Fruit fly (Drosophila melanogaster) whole organism, embryonic: Measurements from ENCODE around the gene shi.

Experiments
- BEAF-32 ChIP-seq: fragments of 200-800 bp; sonication (Bioruptor generic); optimal IDR thresholded peaks from 3 replicates; lab custom pipeline; 2017; ENCODE audit warnings: missing biosample characterization, missing genetic modification characterization, mild to moderate bottlenecking, moderate library complexity, missing genetic modification reagents
- CG1024 ChIP-seq: fragments of 200-800 bp; sonication (Bioruptor generic); IDR thresholded peaks from 2 replicates; pipeline ENCODE4 v1.3.6; 2022; ENCODE audit warnings: missing biosample characterization, missing genetic modification characterization
- CG11560 ChIP-seq: fragments of 200-800 bp; sonication (Bioruptor generic); IDR thresholded peaks from 3 replicates; pipeline ENCODE4 v1.3.6; 2022; ENCODE audit warnings: missing biosample characterization, missing genetic modification characterization
- CG11696 ChIP-seq: fragments of 200-800 bp; sonication (Bioruptor generic); IDR thresholded peaks from 2 replicates; pipeline ENCODE4 v1.3.6; 2022; ENCODE audit warnings: missing biosample characterization, missing genetic modification characterization
- CG2202 ChIP-seq: fragments of 200-800 bp; sonication (Bioruptor generic); optimal IDR thresholded peaks from 2 replicates; lab custom pipeline; 2018; ENCODE audit warnings: missing biosample characterization, mild to moderate bottlenecking, missing genetic modification characterization
- CG31441 ChIP-seq: fragments of 200-800 bp; sonication (Bioruptor generic); IDR thresholded peaks from 2 replicates; pipeline ENCODE4 v1.3.6; 2022; ENCODE audit warnings: missing biosample characterization, missing genetic modification characterization
- CG32767 ChIP-seq: fragments of 200-800 bp; sonication (Bioruptor generic); IDR thresholded peaks from 2 replicates; pipeline ENCODE4 v1.3.6; 2022; ENCODE audit warnings: missing biosample characterization, missing genetic modification characterization
- CG3995 ChIP-seq: fragments of 200-800 bp; sonication (Bioruptor generic); optimal IDR thresholded peaks from 3 replicates; lab custom pipeline; 2016; ENCODE audit warnings: missing biosample characterization, missing genetic modification characterization
- CG43689 ChIP-seq: fragments of 200-800 bp; sonication (Bioruptor generic); IDR thresholded peaks from 2 replicates; pipeline ENCODE4 v1.3.6; 2022; ENCODE audit warnings: missing biosample characterization, missing genetic modification characterization
- CG4424 ChIP-seq: fragments of 200-800 bp; sonication (Bioruptor generic); optimal IDR thresholded peaks from 3 replicates; lab custom pipeline; 2016; ENCODE audit warnings: missing biosample characterization, missing genetic modification characterization
- CG4617 ChIP-seq: fragments of 200-800 bp; sonication (Bioruptor generic); optimal IDR thresholded peaks from 3 replicates; lab custom pipeline; 2016; ENCODE audit warnings: missing biosample characterization, missing genetic modification characterization, borderline replicate concordance
- CG6791 ChIP-seq: fragments of 200-800 bp; sonication (Bioruptor generic); IDR thresholded peaks from 3 replicates; pipeline ENCODE4 v1.3.6; 2022; ENCODE audit warnings: missing biosample characterization, missing genetic modification characterization; ENCODE audit not compliant: partially characterized antibody
- CG6854 ChIP-seq: fragments of 200-800 bp; sonication (Bioruptor generic); optimal IDR thresholded peaks from 3 replicates; lab custom pipeline; 2017; ENCODE audit warnings: missing biosample characterization, mild to moderate bottlenecking, missing genetic modification characterization
- CG7271 ChIP-seq: fragments of 200-800 bp; sonication (Bioruptor generic); optimal IDR thresholded peaks from 2 replicates; lab custom pipeline; 2018; ENCODE audit warnings: missing biosample characterization, mild to moderate bottlenecking, missing genetic modification characterization, moderate library complexity
- CG7357 ChIP-seq: fragments of 200-800 bp; sonication (Bioruptor generic); IDR thresholded peaks from 3 replicates; pipeline ENCODE4 v1.3.6; 2022; ENCODE audit warnings: missing biosample characterization, missing genetic modification characterization
- CG7928 ChIP-seq: fragments of 200-800 bp; sonication (Bioruptor generic); optimal IDR thresholded peaks from 2 replicates; lab custom pipeline; 2017; ENCODE audit warnings: missing biosample characterization, mild to moderate bottlenecking, missing genetic modification characterization
- CG8478 ChIP-seq: fragments of >200 bp; optimal IDR thresholded peaks from 2 replicates; lab custom pipeline; 2018
- Dip2 ChIP-seq: fragments of 200-800 bp; sonication (Bioruptor generic); IDR thresholded peaks from 2 replicates; pipeline ENCODE4 v1.3.6; 2022; ENCODE audit warnings: missing biosample characterization, missing genetic modification characterization
- E2f2 ChIP-seq: fragments of 200-800 bp; sonication (Bioruptor generic); IDR thresholded peaks from 2 replicates; pipeline ENCODE4 v1.3.6; 2022; ENCODE audit warnings: missing biosample characterization, missing genetic modification characterization
- ERR ChIP-seq: fragments of 200-800 bp; sonication (Bioruptor generic); optimal IDR thresholded peaks from 2 replicates; lab custom pipeline; 2016; ENCODE audit warnings: missing biosample characterization, missing genetic modification characterization
- Hand ChIP-seq: fragments of 200-800 bp; sonication (Bioruptor generic); optimal IDR thresholded peaks from 2 replicates; lab custom pipeline; 2017; ENCODE audit warnings: mild to moderate bottlenecking, missing biosample characterization, missing genetic modification reagents, missing genetic modification characterization
- Hr51 ChIP-seq, 2 experiments: fragments of 200-800 bp; sonication (Bioruptor generic); optimal IDR thresholded peaks; 2 replicates in 1 of 2; 3 replicates in 1 of 2; lab custom pipeline; 2016 to 2018; ENCODE audit warnings: missing biosample characterization in 2 of 2, missing genetic modification characterization in 2 of 2, mild to moderate bottlenecking in 1 of 2, moderate library complexity in 1 of 2
- NFAT ChIP-seq: fragments of 200-800 bp; sonication (Bioruptor generic); IDR thresholded peaks from 2 replicates; pipeline ENCODE4 v1.3.6; 2022; ENCODE audit warnings: missing biosample characterization, missing genetic modification characterization
- Rx ChIP-seq: fragments of 200-800 bp; sonication (Bioruptor generic); IDR thresholded peaks from 2 replicates; pipeline ENCODE4 v1.3.6; 2022; ENCODE audit warnings: missing biosample characterization, missing genetic modification characterization
- Sin3A ChIP-seq: fragments of >200 bp; optimal IDR thresholded peaks from 2 replicates; lab custom pipeline; 2018
- Sry-δ ChIP-seq: fragments of 200-800 bp; sonication (Bioruptor generic); optimal IDR thresholded peaks from 2 replicates; lab custom pipeline; 2016; ENCODE audit warnings: missing biosample characterization, missing genetic modification characterization
- aop ChIP-seq: fragments of 200-800 bp; sonication (Bioruptor generic); IDR thresholded peaks from 2 replicates; pipeline ENCODE4 v1.3.6; 2022; ENCODE audit warnings: missing biosample characterization, missing genetic modification characterization
- ara ChIP-seq: fragments of 200-800 bp; sonication (Bioruptor generic); IDR thresholded peaks from 2 replicates; pipeline ENCODE4 v1.3.6; 2022; ENCODE audit warnings: missing biosample characterization, missing genetic modification characterization
- bsh ChIP-seq, 2 experiments: fragments of 200-800 bp; sonication (Bioruptor generic); optimal IDR thresholded peaks; 2 replicates each; lab custom pipeline; 2017 to 2018; ENCODE audit warnings: mild to moderate bottlenecking in 2 of 2, missing biosample characterization in 2 of 2, missing genetic modification characterization in 2 of 2, moderate library complexity in 1 of 2
- caup ChIP-seq: fragments of 200-800 bp; sonication (Bioruptor generic); optimal IDR thresholded peaks from 3 replicates; lab custom pipeline; 2017; ENCODE audit warnings: missing biosample characterization, mild to moderate bottlenecking, missing genetic modification characterization, moderate library complexity; ENCODE audit not compliant: severe bottlenecking
- croc ChIP-seq: fragments of 200-800 bp; sonication (Bioruptor generic); conservative IDR thresholded peaks from 3 replicates; pipeline ENCODE4 v1.3.6; 2022; ENCODE audit warnings: missing biosample characterization, missing genetic modification characterization
- dati ChIP-seq: fragments of 200-800 bp; sonication (Bioruptor generic); IDR thresholded peaks from 2 replicates; pipeline ENCODE4 v1.3.6; 2022; ENCODE audit warnings: missing biosample characterization, missing genetic modification characterization
- emc ChIP-seq: fragments of 200-800 bp; sonication (Bioruptor generic); optimal IDR thresholded peaks from 2 replicates; lab custom pipeline; 2016; ENCODE audit warnings: missing biosample characterization, missing genetic modification characterization
- fru ChIP-seq: fragments of >200 bp; optimal IDR thresholded peaks from 2 replicates; lab custom pipeline; 2017
- fu2 ChIP-seq: fragments of 200-800 bp; sonication (Bioruptor generic); optimal IDR thresholded peaks from 2 replicates; lab custom pipeline; 2016; ENCODE audit warnings: missing biosample characterization, missing genetic modification characterization
- her ChIP-seq: fragments of 200-800 bp; sonication (Bioruptor generic); optimal IDR thresholded peaks from 2 replicates; lab custom pipeline; 2016; ENCODE audit warnings: missing biosample characterization, missing genetic modification characterization
- jumu ChIP-seq: fragments of 200-800 bp; sonication (Bioruptor generic); optimal IDR thresholded peaks from 3 replicates; lab custom pipeline; 2016; ENCODE audit warnings: missing biosample characterization, missing genetic modification characterization
- lilli ChIP-seq: fragments of 200-800 bp; sonication (Bioruptor generic); optimal IDR thresholded peaks from 3 replicates; lab custom pipeline; 2016; ENCODE audit warnings: missing biosample characterization, missing genetic modification characterization
- pros ChIP-seq: fragments of 200-800 bp; sonication (Bioruptor generic); optimal IDR thresholded peaks from 3 replicates; lab custom pipeline; 2019; ENCODE audit warnings: missing biosample characterization, mild to moderate bottlenecking, missing genetic modification characterization, moderate library complexity
- pzg ChIP-seq: fragments of 200-800 bp; sonication (Bioruptor generic); optimal IDR thresholded peaks from 3 replicates; lab custom pipeline; 2018; ENCODE audit warnings: missing biosample characterization, mild to moderate bottlenecking, missing genetic modification characterization, moderate library complexity
- sens ChIP-seq: fragments of 200-800 bp; sonication (Bioruptor generic); peaks from one replicate; lab custom pipeline; 2016; ENCODE audit warnings: missing biosample characterization, missing genetic modification characterization
- shn ChIP-seq: fragments of 200-800 bp; sonication (Bioruptor generic); optimal IDR thresholded peaks from 3 replicates; lab custom pipeline; 2016; ENCODE audit warnings: missing biosample characterization, missing genetic modification characterization
- slbo ChIP-seq: fragments of 200-800 bp; sonication (Bioruptor generic); IDR thresholded peaks from 2 replicates; pipeline ENCODE4 v1.3.6; 2022; ENCODE audit warnings: missing biosample characterization, missing genetic modification characterization
- sna ChIP-seq: fragments of 200-800 bp; sonication (Bioruptor generic); IDR thresholded peaks from 2 replicates; pipeline ENCODE4 v1.3.6; 2022; ENCODE audit warnings: missing biosample characterization, missing genetic modification characterization; ENCODE audit not compliant: partially characterized antibody
- sob ChIP-seq: fragments of 200-800 bp; sonication (Bioruptor generic); IDR thresholded peaks from 2 replicates; pipeline ENCODE4 v1.3.6; 2022; ENCODE audit warnings: missing biosample characterization, missing genetic modification characterization
- sqz ChIP-seq: fragments of 200-800 bp; sonication (Bioruptor generic); optimal IDR thresholded peaks from 3 replicates; lab custom pipeline; 2018; ENCODE audit warnings: missing biosample characterization, mild to moderate bottlenecking, missing genetic modification characterization
- ssp ChIP-seq: fragments of 200-800 bp; sonication (Bioruptor generic); IDR thresholded peaks from 2 replicates; pipeline ENCODE4 v1.3.6; 2022; ENCODE audit warnings: missing biosample characterization, missing genetic modification characterization
- stc ChIP-seq: fragments of 200-800 bp; sonication (Bioruptor generic); IDR thresholded peaks from 2 replicates; pipeline ENCODE4 v1.3.6; 2022; ENCODE audit warnings: missing biosample characterization, missing genetic modification characterization
- tll ChIP-seq, 2 experiments: fragments of 200-800 bp in 1 of 2; fragments of >200 bp in 1 of 2; sonication (Bioruptor generic) in 1 of 2; optimal IDR thresholded peaks; 2 replicates each; lab custom pipeline; 2017 to 2019; ENCODE audit warnings: missing biosample characterization in 2 of 2, missing genetic modification characterization in 2 of 2, mild to moderate bottlenecking in 1 of 2, moderate library complexity in 1 of 2
- unpg ChIP-seq: fragments of 200-800 bp; sonication (Bioruptor generic); optimal IDR thresholded peaks from 3 replicates; lab custom pipeline; 2018; ENCODE audit warnings: missing biosample characterization, mild to moderate bottlenecking, missing genetic modification characterization, moderate library complexity

shi gene

DNA sequence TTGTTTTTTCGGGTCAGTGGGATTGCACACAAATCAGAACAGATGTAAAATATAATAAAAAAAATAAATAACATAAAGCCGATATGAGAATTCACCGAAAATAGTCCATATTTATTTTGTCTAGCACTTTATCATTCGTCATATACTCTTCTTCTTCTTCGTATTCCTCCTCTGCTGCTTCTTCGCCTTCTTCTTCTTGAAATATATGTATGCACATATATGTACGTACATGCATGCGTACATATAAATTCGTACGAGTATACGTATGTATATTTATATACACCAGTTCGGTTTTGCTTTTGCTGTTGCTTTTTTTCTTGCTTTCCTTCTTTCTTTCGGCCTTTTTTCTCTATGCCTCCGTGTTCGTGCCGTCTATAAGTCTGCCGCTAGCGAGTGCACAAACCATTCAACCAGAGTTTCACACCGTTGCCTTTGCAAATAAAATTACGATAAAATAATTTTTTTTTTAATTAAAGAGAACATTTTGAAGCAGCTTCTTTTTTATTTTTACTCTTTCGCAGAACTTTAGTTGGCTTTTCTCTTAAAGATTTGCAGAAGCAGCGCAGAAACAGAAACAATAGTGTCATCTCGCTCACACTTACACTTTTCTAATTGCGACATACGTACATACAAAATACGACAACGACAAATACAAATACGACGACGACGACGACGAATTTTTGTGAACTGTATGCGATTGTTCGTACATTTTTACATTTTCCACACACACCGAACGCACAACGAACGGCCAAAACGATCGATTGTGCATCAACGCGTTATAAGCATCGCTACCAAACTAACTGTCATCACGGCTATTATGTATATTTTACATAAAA lies 5.3 kb upstream of the shi start (continued):
- no peak for TF ChIP-seq croc (GFP tag; lab: Robert Waterston, UW)
- TF ChIP-seq CG8478 (lab: Kevin White, UChicago), result no peak
- TF ChIP-seq dati (GFP tag; lab: Robert Waterston, UW), result no peak
- no peak for TF ChIP-seq ERR (GFP tag; lab: Kevin White, UChicago)
- no peak for TF ChIP-seq Dip2 (GFP tag; lab: Robert Waterston, UW)
- TF ChIP-seq sna, result no peak
- TF ChIP-seq sqz (GFP tag; lab: Kevin White, UChicago), result peak; percentile 95
- peak; percentile 7 for TF ChIP-seq CG6854 (GFP tag; lab: Kevin White, UChicago)
- TF ChIP-seq CG32767 (GFP tag; lab: Robert Waterston, UW), result peak; percentile 48; the same call in 1 of the 2 replicates
- peak; percentile 63; the same call in 2 of the 3 replicates for TF ChIP-seq CG6791 (GFP tag; lab: Robert Waterston, UW)
- TF ChIP-seq pros (GFP tag; lab: Kevin White, UChicago), result peak; percentile 76
- TF ChIP-seq Sry-δ (GFP tag; lab: Kevin White, UChicago), result no peak
- TF ChIP-seq CG43689 (GFP tag; lab: Robert Waterston, UW), result no peak
- TF ChIP-seq caup, result no peak
- TF ChIP-seq Rx (GFP tag; lab: Robert Waterston, UW), result no peak
- no peak for TF ChIP-seq unpg (GFP tag; lab: Kevin White, UChicago)
- peak; percentile 46 for TF ChIP-seq sens (GFP tag; lab: Kevin White, UChicago)
- peak; percentile 29 for TF ChIP-seq pzg (GFP tag; lab: Kevin White, UChicago)
- no peak for TF ChIP-seq her (GFP tag; lab: Kevin White, UChicago)
- TF ChIP-seq CG11696 (GFP tag; lab: Robert Waterston, UW), result no peak
- TF ChIP-seq CG2202 (tag; lab: Kevin White, UChicago), result no peak
- peak in 1 of 2 experiments; percentile 95 for TF ChIP-seq bsh (GFP tag; optimal IDR thresholded peaks at IDR 0.05; lab: Kevin White, UChicago)
- TF ChIP-seq ssp, result no peak

DNA sequence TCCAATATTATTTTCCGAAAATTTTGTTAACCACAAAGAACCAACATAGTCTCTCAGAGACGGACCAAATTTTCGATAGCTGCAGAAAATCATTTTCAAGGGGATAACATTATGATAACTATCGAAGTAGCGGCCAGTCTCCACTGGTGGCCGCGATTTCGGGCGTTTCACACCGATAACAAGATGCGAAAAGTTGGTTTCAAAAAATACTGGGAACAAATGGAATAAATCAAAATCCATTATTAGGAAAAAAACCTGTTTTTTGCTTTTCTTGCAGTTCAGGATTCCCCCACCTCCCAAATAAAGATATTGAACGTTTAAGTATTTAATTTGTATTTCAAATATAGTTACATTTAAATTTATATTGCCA lies 4.7 kb upstream of the shi start, which contains the start of gene tay:
TSS of gene tay (minus strand) at position 65 of the 370 bp plus-strand sequence.
- TF ChIP-seq E2f2 (GFP tag; lab: Robert Waterston, UW) (peak; percentile 32; the same call in 1 of the 2 replicates), CG7928 (GFP tag; lab: Kevin White, UChicago) (no peak), ERR (GFP tag; lab: Kevin White, UChicago) (no peak), shn (GFP tag; lab: Kevin White, UChicago) (no peak), CG7357 (GFP tag; lab: Robert Waterston, UW) (peak; percentile 99), jumu (peak; percentile 14), Hand (GFP tag; lab: Kevin White, UChicago) (no peak), ara (GFP tag; lab: Robert Waterston, UW) (no peak), emc (GFP tag; lab: Kevin White, UChicago) (no peak), CG11560 (tag; lab: Robert Waterston, UW) (no peak), Hr51 (GFP tag; optimal IDR thresholded peaks at IDR 0.05; lab: Kevin White, UChicago) (no peak), CG31441 (0 out of 2 replicates have a peak, but pooled peaks have one; percentile 17), CG4617 (GFP tag; lab: Kevin White, UChicago) (peak; percentile 43), CG7271 (tag; lab: Kevin White, UChicago) (no peak), aop (GFP tag; lab: Robert Waterston, UW) (no peak), sob (0 out of 2 replicates have a peak, but pooled peaks have one; percentile 32), tll (GFP tag; optimal IDR thresholded peaks at IDR 0.05; lab: Kevin White, UChicago) (no peak), stc (no peak), sens (GFP tag; lab: Kevin White, UChicago) (peak; percentile 80), CG1024 (GFP tag; lab: Robert Waterston, UW) (peak; percentile 84), CG4424 (no peak), fru (lab: Kevin White, UChicago) (no peak), CG3995 (GFP tag; lab: Kevin White, UChicago) (peak; percentile 98), slbo (GFP tag; lab: Robert Waterston, UW) (peak; percentile 62), NFAT (GFP tag; lab: Robert Waterston, UW) (no peak), BEAF-32 (GFP tag; lab: Kevin White, UChicago) (peak; percentile 81), fu2 (GFP tag; lab: Kevin White, UChicago) (no peak), lilli (GFP tag; lab: Kevin White, UChicago) (peak; percentile 17), Sin3A (lab: Kevin White, UChicago) (no peak)
